Worm (Caenorhabditis elegans): ENCODE results near the gene wht-3.

DNA sequence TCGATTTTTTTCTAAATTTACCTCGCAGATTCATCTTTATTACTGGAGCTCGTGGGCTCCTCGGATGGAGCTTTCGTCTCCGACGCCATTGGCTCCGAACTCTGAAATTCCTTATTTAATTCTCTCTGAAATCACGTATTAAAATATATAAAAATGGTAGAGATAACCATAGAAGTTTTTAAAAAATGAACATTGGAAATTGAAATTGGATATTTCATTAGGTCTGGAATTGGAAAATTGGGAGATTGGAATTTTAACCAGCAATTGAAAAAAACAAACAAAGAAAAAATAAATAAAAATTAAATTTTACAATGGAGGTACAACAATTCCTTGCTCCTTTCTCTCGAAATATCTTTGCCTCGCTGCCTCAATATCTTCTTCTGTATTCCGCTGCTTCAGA lies 15.3 kb upstream of the wht-3 start, which contains the start of gene rnf-5:
- TF ChIP-seq syd-9 (tag; optimal IDR thresholded peaks at IDR 0.05): no peak
- no peak for TF ChIP-seq ama-1 (optimal IDR thresholded peaks at IDR 0.05)
- TF ChIP-seq tbx-2 (tag; optimal IDR thresholded peaks at IDR 0.05): no peak
- TF ChIP-seq pqm-1 (tag; optimal IDR thresholded peaks at IDR 0.05): no peak
- TF ChIP-seq fax-1 (tag; optimal IDR thresholded peaks at IDR 0.05): no peak
- no peak for TF ChIP-seq ceh-24 (tag; optimal IDR thresholded peaks at IDR 0.05)
- TF ChIP-seq ceh-31 (tag; optimal IDR thresholded peaks at IDR 0.05): no peak
